Worm (Caenorhabditis elegans): Measurements from ENCODE around the gene npr-18.

ce11 chrX:9713613-9714012, 23.1 kb downstream of the npr-18 start, which contains the start of gene F15G9.2:
- no peak for TF ChIP-seq ama-1 (optimal IDR thresholded peaks at IDR 0.05)
- TF ChIP-seq aly-1 (tag; optimal IDR thresholded peaks at IDR 0.05), result no peak
- no peak for TF ChIP-seq flt-1 (GFP tag; IDR thresholded peaks at IDR 0.05)

Data from whole organism, early embryonic.